Worm (Caenorhabditis elegans) whole organism, young adult: ENCODE measurements around the gene F17C8.3.
A peak's percentile ranks its signal among the peaks of the same experiment; 100 is the strongest.

Experiments
- C06A6.2 ChIP-seq: fragments of 200-800 bp; sonication (Bioruptor generic); conservative IDR thresholded peaks from 2 replicates; pipeline ENCODE4 v1.3.6; 2022; ENCODE audit warnings: missing genetic modification characterization, missing compliant biosample characterization
- C17E4.6 ChIP-seq: fragments of 200-800 bp; sonication (Bioruptor generic); IDR thresholded peaks from 2 replicates; pipeline ENCODE4 v1.3.6; 2022; ENCODE audit warnings: missing genetic modification reagents, missing genetic modification characterization, missing compliant biosample characterization
- D2030.7 ChIP-seq: fragments of 200-800 bp; sonication (Bioruptor generic); IDR thresholded peaks from 2 replicates; pipeline ENCODE4 v1.3.6; 2022; ENCODE audit warnings: missing genetic modification reagents, missing genetic modification characterization, missing compliant biosample characterization
- F33H1.4 ChIP-seq: fragments of 200-800 bp; sonication (Bioruptor generic); IDR thresholded peaks from 2 replicates; pipeline ENCODE4 v1.3.6; 2022; ENCODE audit warnings: missing genetic modification reagents, missing genetic modification characterization, missing compliant biosample characterization
- F55B11.4 ChIP-seq: sonication (generic microtip); optimal IDR thresholded peaks from 2 replicates; lab custom pipeline; 2016; ENCODE audit warnings: missing compliant biosample characterization, missing genetic modification characterization, borderline replicate concordance; ENCODE audit not compliant: insufficient read depth
- F57A8.1 ChIP-seq: fragments of 200-800 bp; sonication (Bioruptor generic); optimal IDR thresholded peaks from 2 replicates; lab custom pipeline; 2018; ENCODE audit warnings: mild to moderate bottlenecking, missing genetic modification characterization, moderate library complexity, missing compliant biosample characterization
- K11D2.4 ChIP-seq: fragments of 200-800 bp; sonication (Bioruptor generic); IDR thresholded peaks from 2 replicates; pipeline ENCODE4 v1.3.6; 2022; ENCODE audit warnings: missing genetic modification reagents, missing genetic modification characterization, missing compliant biosample characterization
- K12H6.12 ChIP-seq: fragments of 200-800 bp; sonication (Bioruptor generic); optimal IDR thresholded peaks from 2 replicates; lab custom pipeline; 2018; ENCODE audit warnings: mild to moderate bottlenecking, missing genetic modification characterization, missing compliant biosample characterization
- Y56A3A.18 ChIP-seq: fragments of 200-800 bp; sonication (Bioruptor generic); IDR thresholded peaks from 2 replicates; pipeline ENCODE4 v1.3.6; 2022; ENCODE audit warnings: missing genetic modification reagents, missing genetic modification characterization, missing compliant biosample characterization
- Y67H2A.10 ChIP-seq: fragments of 200-800 bp; sonication (Bioruptor generic); conservative IDR thresholded peaks from 2 replicates; pipeline ENCODE4 v1.3.6; 2022; ENCODE audit warnings: missing genetic modification reagents, missing genetic modification characterization, missing compliant biosample characterization
- Y95B8A.8 ChIP-seq: fragments of 200-800 bp; sonication (Bioruptor generic); IDR thresholded peaks from 2 replicates; pipeline ENCODE4 v1.3.6; 2022; ENCODE audit warnings: missing genetic modification reagents, missing genetic modification characterization, missing compliant biosample characterization
- atf-7 ChIP-seq: sonication (generic microtip); optimal IDR thresholded peaks from 2 replicates; lab custom pipeline; 2017; ENCODE audit warnings: mild to moderate bottlenecking, missing genetic modification characterization, missing compliant biosample characterization
- attf-3 ChIP-seq: fragments of 200-800 bp; sonication (Bioruptor generic); conservative IDR thresholded peaks from 2 replicates; pipeline ENCODE4 v1.3.6; 2022; ENCODE audit warnings: missing genetic modification reagents, missing genetic modification characterization, missing compliant biosample characterization
- attf-5 ChIP-seq: fragments of 200-800 bp; sonication (Bioruptor generic); optimal IDR thresholded peaks from 2 replicates; lab custom pipeline; 2018; ENCODE audit warnings: mild to moderate bottlenecking, missing genetic modification characterization, missing compliant biosample characterization
- attf-6 ChIP-seq: fragments of 200-800 bp; sonication (Bioruptor generic); IDR thresholded peaks from 2 replicates; pipeline ENCODE4 v1.3.6; 2022; ENCODE audit warnings: missing genetic modification reagents, missing genetic modification characterization, missing compliant biosample characterization
- cebp-1 ChIP-seq, 2 experiments: fragments of 200-800 bp in 1 of 2; sonication (Bioruptor generic) in 1 of 2; sonication (generic microtip) in 1 of 2; IDR thresholded peaks in 1 of 2; optimal IDR thresholded peaks in 1 of 2; 2 replicates each; pipeline versions ENCODE4 v1.3.6 to Lab custom; 2017 to 2022; ENCODE audit warnings: missing compliant biosample characterization in 2 of 2, missing genetic modification characterization in 2 of 2, mild to moderate bottlenecking in 1 of 2, missing genetic modification reagents in 1 of 2, moderate library complexity in 1 of 2
- ceh-100 ChIP-seq: fragments of 200-800 bp; sonication (Bioruptor generic); IDR thresholded peaks from 2 replicates; pipeline ENCODE4 v1.3.6; 2022; ENCODE audit warnings: missing genetic modification reagents, missing genetic modification characterization, missing compliant biosample characterization
- ceh-27 ChIP-seq: fragments of 200-800 bp; sonication (Bioruptor generic); optimal IDR thresholded peaks from 2 replicates; lab custom pipeline; 2018; ENCODE audit warnings: mild to moderate bottlenecking, missing genetic modification characterization, moderate library complexity, missing compliant biosample characterization
- ceh-91 ChIP-seq: fragments of 200-800 bp; sonication (Bioruptor generic); IDR thresholded peaks from 2 replicates; pipeline ENCODE4 v1.3.6; 2022; ENCODE audit warnings: missing genetic modification reagents, missing genetic modification characterization, missing compliant biosample characterization
- dox-1 ChIP-seq: fragments of 200-800 bp; sonication (Bioruptor generic); IDR thresholded peaks from 2 replicates; pipeline ENCODE4 v1.3.6; 2022; ENCODE audit warnings: missing genetic modification reagents, missing genetic modification characterization, missing compliant biosample characterization
- egrh-3 ChIP-seq: fragments of 200-800 bp; sonication (Bioruptor generic); IDR thresholded peaks from 2 replicates; pipeline ENCODE4 v1.3.6; 2022; ENCODE audit warnings: missing genetic modification reagents, missing genetic modification characterization, missing compliant biosample characterization
- ekl-4 ChIP-seq: fragments of 200-800 bp; sonication (Bioruptor generic); IDR thresholded peaks from 2 replicates; pipeline ENCODE4 v1.3.6; 2022; ENCODE audit warnings: missing genetic modification reagents, missing genetic modification characterization, missing compliant biosample characterization
- hmg-1.2 ChIP-seq: fragments of 200-800 bp; sonication (Bioruptor generic); IDR thresholded peaks from 2 replicates; pipeline ENCODE4 v1.3.6; 2022; ENCODE audit warnings: missing genetic modification reagents, missing genetic modification characterization, missing compliant biosample characterization
- hmg-20 ChIP-seq: fragments of 200-800 bp; sonication (Bioruptor generic); IDR thresholded peaks from 2 replicates; pipeline ENCODE4 v1.3.6; 2022; ENCODE audit warnings: missing genetic modification reagents, missing genetic modification characterization, missing compliant biosample characterization
- hsf-1 ChIP-seq: fragments of 200-800 bp; sonication (Bioruptor generic); IDR thresholded peaks from 2 replicates; pipeline ENCODE4 v1.3.6; 2022; ENCODE audit warnings: missing genetic modification reagents, missing genetic modification characterization, missing compliant biosample characterization
- lin-54 ChIP-seq: fragments of 200-800 bp; sonication (Bioruptor generic); optimal IDR thresholded peaks from 2 replicates; lab custom pipeline; 2018; ENCODE audit warnings: mild to moderate bottlenecking, missing genetic modification characterization, missing compliant biosample characterization
- lsl-1 ChIP-seq: fragments of 200-800 bp; sonication (Bioruptor generic); optimal IDR thresholded peaks from 2 replicates; lab custom pipeline; 2018; ENCODE audit warnings: mild to moderate bottlenecking, missing genetic modification characterization, moderate library complexity, missing compliant biosample characterization
- madf-3 ChIP-seq: fragments of 200-800 bp; sonication (Bioruptor generic); IDR thresholded peaks from 2 replicates; pipeline ENCODE4 v1.3.6; 2022; ENCODE audit warnings: missing genetic modification reagents, missing genetic modification characterization, missing compliant biosample characterization
- madf-6 ChIP-seq: fragments of 200-800 bp; sonication (Bioruptor generic); IDR thresholded peaks from 2 replicates; pipeline ENCODE4 v1.3.6; 2022; ENCODE audit warnings: missing genetic modification reagents, missing genetic modification characterization, missing compliant biosample characterization
- mcd-1 ChIP-seq: fragments of 200-800 bp; sonication (Bioruptor generic); IDR thresholded peaks from 2 replicates; pipeline ENCODE4 v1.3.6; 2022; ENCODE audit warnings: missing genetic modification reagents, missing genetic modification characterization, missing compliant biosample characterization
- nfya-1 ChIP-seq: sonication (generic microtip); optimal IDR thresholded peaks from 2 replicates; lab custom pipeline; 2017; ENCODE audit warnings: antibody characterized with exemption, missing compliant biosample characterization, missing genetic modification characterization, borderline replicate concordance; ENCODE audit not compliant: insufficient read depth
- pbrm-1 ChIP-seq: fragments of 200-800 bp; sonication (Bioruptor generic); IDR thresholded peaks from 2 replicates; pipeline ENCODE4 v1.3.6; 2022; ENCODE audit warnings: missing genetic modification reagents, missing genetic modification characterization, missing compliant biosample characterization
- rcor-1 ChIP-seq: fragments of 200-800 bp; sonication (Bioruptor generic); IDR thresholded peaks from 2 replicates; pipeline ENCODE4 v1.3.6; 2022; ENCODE audit warnings: missing genetic modification reagents, missing genetic modification characterization, missing compliant biosample characterization
- sea-2 ChIP-seq: fragments of 200-800 bp; sonication (Bioruptor generic); IDR thresholded peaks from 2 replicates; pipeline ENCODE4 v1.3.6; 2022; ENCODE audit warnings: missing genetic modification characterization, missing compliant biosample characterization
- snpc-3.4 ChIP-seq: sonication (generic microtip); optimal IDR thresholded peaks from 2 replicates; lab custom pipeline; 2017; ENCODE audit warnings: missing genetic modification characterization, mild to moderate bottlenecking, missing compliant biosample characterization, antibody characterized with exemption, moderate library complexity, missing genotype, missing genetic modification reagents
- somi-1 ChIP-seq: fragments of 200-800 bp; sonication (Bioruptor generic); optimal IDR thresholded peaks from 2 replicates; lab custom pipeline; 2018; ENCODE audit warnings: mild to moderate bottlenecking, missing genetic modification characterization, missing compliant biosample characterization
- sptf-2 ChIP-seq: fragments of 200-800 bp; sonication (Bioruptor generic); optimal IDR thresholded peaks from 2 replicates; lab custom pipeline; 2018; ENCODE audit warnings: mild to moderate bottlenecking, missing genetic modification characterization, missing compliant biosample characterization
- tbp1 ChIP-seq: fragments of 200-800 bp; sonication (Bioruptor generic); optimal IDR thresholded peaks from 2 replicates; lab custom pipeline; 2018; ENCODE audit warnings: mild to moderate bottlenecking, missing genetic modification characterization, missing compliant biosample characterization
- unc-130 ChIP-seq: sonication (generic microtip); optimal IDR thresholded peaks from 2 replicates; lab custom pipeline; 2016; ENCODE audit warnings: missing genetic modification reagents, missing genetic modification characterization, missing compliant biosample characterization
- zfh-2 ChIP-seq: fragments of 200-800 bp; sonication (Bioruptor generic); conservative IDR thresholded peaks from 2 replicates; pipeline ENCODE4 v1.3.6; 2022; ENCODE audit warnings: missing genetic modification reagents, missing genetic modification characterization, missing compliant biosample characterization
- ztf-28 ChIP-seq: fragments of 200-800 bp; sonication (Bioruptor generic); IDR thresholded peaks from 2 replicates; pipeline ENCODE4 v1.3.6; 2022; ENCODE audit warnings: missing genetic modification reagents, missing genetic modification characterization, missing compliant biosample characterization

Gene F17C8.3

DNA sequence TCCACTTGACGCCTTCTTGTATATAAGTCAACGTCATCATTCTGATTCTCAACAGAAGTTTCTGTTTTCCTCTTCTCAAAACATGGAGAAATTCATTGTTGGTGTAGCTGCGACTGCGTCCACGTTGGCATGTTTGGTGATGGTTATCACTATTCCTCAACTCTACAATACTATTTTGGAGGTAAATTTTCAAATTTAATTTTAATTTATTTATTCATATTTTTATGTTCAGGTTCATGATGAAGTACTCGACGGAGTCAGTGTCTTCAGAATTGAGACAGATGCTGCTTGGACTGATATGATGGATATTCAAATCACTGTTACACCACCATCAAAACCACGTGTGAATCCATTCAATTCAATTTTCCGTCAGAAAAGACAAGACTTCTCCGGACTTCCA is 16.4 kb downstream of the F17C8.3 start, which contains the start of gene col-89:
Gene col-89 (plus strand): TSS at position 19 of the 400 bp plus-strand sequence.
- TF ChIP-seq C17E4.6 (no peak), atf-7 (no peak), ceh-27 (no peak), unc-130 (GFP tag; lab: Kevin White, UChicago) (no peak), rcor-1 (GFP tag; lab: Robert Waterston, UW) (no peak), F55B11.4 (tag; lab: Kevin White, UChicago) (no peak), ztf-28 (GFP tag; lab: Robert Waterston, UW) (no peak)

ce11 chrIII:4748666-4749065 is 16.9 kb downstream of the F17C8.3 start:
- TF ChIP-seq sea-2 (GFP tag; lab: Robert Waterston, UW) = no peak
- TF ChIP-seq dox-1 = no peak
- TF ChIP-seq K12H6.12 = no peak
- no peak for TF ChIP-seq attf-5 (GFP tag; lab: Kevin White, UChicago)
- peak; percentile 90 for TF ChIP-seq egrh-3
- peak; percentile 93 for TF ChIP-seq zfh-2 (GFP tag; lab: Robert Waterston, UW)

DNA sequence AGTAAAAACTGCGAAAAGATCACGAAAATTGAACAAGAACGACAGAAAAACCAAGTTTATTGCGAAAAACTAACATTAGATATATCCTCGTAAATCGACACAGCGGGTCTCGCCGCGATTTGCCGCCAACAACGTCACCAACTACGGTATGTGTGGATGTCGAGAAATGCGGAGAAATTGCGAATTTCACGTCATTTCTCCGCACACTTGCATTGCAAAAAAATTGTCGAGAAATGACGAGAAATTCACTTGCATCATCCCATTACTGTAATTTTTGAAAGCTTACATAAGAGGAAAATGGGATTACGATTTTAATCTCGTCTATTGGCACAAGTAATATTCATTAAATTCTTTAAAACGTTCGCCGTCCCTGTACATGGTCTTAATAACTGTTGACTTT is 20.8 kb downstream of the F17C8.3 start:
- TF ChIP-seq ceh-91 (GFP tag; lab: Robert Waterston, UW) = peak; percentile 62
- TF ChIP-seq hmg-1.2 (GFP tag; lab: Robert Waterston, UW) = peak; percentile 67
- TF ChIP-seq madf-3 (GFP tag; lab: Robert Waterston, UW) = 0 out of 2 replicates have a peak, but pooled peaks have one; percentile 25
- peak; percentile 91 for TF ChIP-seq ekl-4
- peak; percentile 39; the same call in 1 of the 2 replicates for TF ChIP-seq hmg-20 (GFP tag; lab: Robert Waterston, UW)
- peak; percentile 87 for TF ChIP-seq mcd-1 (GFP tag; lab: Robert Waterston, UW)
- TF ChIP-seq Y95B8A.8 (GFP tag; lab: Robert Waterston, UW) = 0 out of 2 replicates have a peak, but pooled peaks have one; percentile 23
- peak; percentile 80 for TF ChIP-seq K11D2.4
- TF ChIP-seq pbrm-1 (GFP tag; lab: Robert Waterston, UW) = peak; percentile 68
- TF ChIP-seq F33H1.4 (GFP tag; lab: Robert Waterston, UW) = peak; percentile 99
- TF ChIP-seq rcor-1 (GFP tag; lab: Robert Waterston, UW) = peak; percentile 55
- TF ChIP-seq hsf-1 (GFP tag; lab: Robert Waterston, UW) = peak; percentile 82
- TF ChIP-seq D2030.7 (GFP tag; lab: Robert Waterston, UW) = peak; percentile 58
- TF ChIP-seq madf-6 (GFP tag; lab: Robert Waterston, UW) = peak; percentile 80
- peak; percentile 75 for TF ChIP-seq dox-1
- TF ChIP-seq C06A6.2 (GFP tag; lab: Robert Waterston, UW) = peak; percentile 41; the same call in 1 of the 2 replicates
- peak; percentile 52 for TF ChIP-seq ceh-100 (GFP tag; lab: Robert Waterston, UW)

ce11 chrIII:4754001-4754561 is 22.3 kb downstream of the F17C8.3 start, which contains the start of the genes rps-0 and rbg-3:
TSS of gene rps-0 (minus strand) at chrIII:4754051.
TSS of gene rbg-3 (plus strand) at chrIII:4754424.
- TF ChIP-seq K11D2.4 (peak; percentile 76), lin-54 (GFP tag; lab: Kevin White, UChicago) (peak; percentile 89), cebp-1 (GFP tag; IDR thresholded peaks at IDR 0.05; lab: Robert Waterston, UW) (no peak), cebp-1 (tag; optimal IDR thresholded peaks at IDR 0.05; lab: Kevin White, UChicago) (peak; percentile 80), somi-1 (peak; percentile 24), attf-6 (no peak), ceh-91 (GFP tag; lab: Robert Waterston, UW) (peak; percentile 81), tbp1 (GFP tag; lab: Kevin White, UChicago) (peak; percentile 64), lsl-1 (GFP tag; lab: Kevin White, UChicago) (peak; percentile 68), nfya-1 (tag; lab: Kevin White, UChicago) (no peak), Y56A3A.18 (GFP tag; lab: Robert Waterston, UW) (no peak), Y95B8A.8 (GFP tag; lab: Robert Waterston, UW) (0 out of 2 replicates have a peak, but pooled peaks have one; percentile 30), C17E4.6 (peak; percentile 46; the same call in 1 of the 2 replicates), atf-7 (no peak), F57A8.1 (no peak), madf-3 (GFP tag; lab: Robert Waterston, UW) (0 out of 2 replicates have a peak, but pooled peaks have one; percentile 36), sptf-2 (no peak), snpc-3.4 (tag; lab: Kevin White, UChicago) (peak; percentile 91), attf-3 (GFP tag; lab: Robert Waterston, UW) (peak; percentile 48; the same call in 1 of the 2 replicates), Y67H2A.10 (peak; percentile 57; the same call in 1 of the 2 replicates)
